Worm (Caenorhabditis elegans) whole organism, L2 larva: Measurements from ENCODE around the gene C13A10.1.
A peak's percentile ranks its signal among the peaks of the same experiment; 100 is the strongest.

Experiments used
- egl-27 ChIP-seq: sonication (generic microtip); optimal IDR thresholded peaks from 3 replicates; lab custom pipeline; 2017; ENCODE audit warnings: missing biosample characterization, missing genetic modification reagents, missing genetic modification characterization
- fos-1 ChIP-seq: fragments of 150-350 bp; optimal IDR thresholded peaks from 2 replicates; lab custom pipeline; 2014; ENCODE audit warnings: missing biosample characterization, missing genetic modification characterization
- lin-39 ChIP-seq: fragments of 150-350 bp; optimal IDR thresholded peaks from 2 replicates; lab custom pipeline; 2014; ENCODE audit warnings: missing biosample characterization, missing genetic modification reagents, missing genetic modification characterization
- nhr-237 ChIP-seq: fragments of 150-350 bp; optimal IDR thresholded peaks from 2 replicates; lab custom pipeline; 2014; ENCODE audit warnings: missing biosample characterization, missing genetic modification characterization
- snpc-4 ChIP-seq: fragments of 150-350 bp; optimal IDR thresholded peaks from 2 replicates; lab custom pipeline; 2014; ENCODE audit warnings: missing biosample characterization, missing genetic modification characterization
- ztf-4 ChIP-seq: fragments of 150-350 bp; optimal IDR thresholded peaks from 2 replicates; lab custom pipeline; 2014; ENCODE audit warnings: missing biosample characterization, missing genetic modification characterization

ce11 chrII:1402167-1402619 is 46.7 kb upstream of the C13A10.1 start, which contains the start of gene Y51H7C.7:
- TF ChIP-seq ztf-4 (tag; lab: Kevin White, UChicago), result no peak
- TF ChIP-seq nhr-237 (tag; lab: Kevin White, UChicago), result no peak
- TF ChIP-seq egl-27 (tag; lab: Kevin White, UChicago), result no peak
- TF ChIP-seq lin-39, result no peak
- no peak for TF ChIP-seq fos-1
- peak; percentile 8 for TF ChIP-seq snpc-4 (tag; lab: Kevin White, UChicago)
